Fruit fly (Drosophila melanogaster): ENCODE measurements around the gene CG17930.

dm6 chr3R:16339475-16339874 is 11.8 kb downstream of the CG17930 start, which contains the start of gene Sulf1:
- no peak for TF ChIP-seq psq (optimal IDR thresholded peaks at IDR 0.05)
- no peak for TF ChIP-seq h (optimal IDR thresholded peaks at IDR 0.05)
- no peak for TF ChIP-seq Myc (optimal IDR thresholded peaks at IDR 0.05)

All from Kc167 (cell line).